Fruit fly (Drosophila melanogaster) S2 (cell line): ENCODE measurements around the gene Idgf2.

ENCODE experiments used
- CG8478 ChIP-seq: fragments of >200 bp; optimal IDR thresholded peaks from 2 replicates; lab custom pipeline; 2018
- CTCF ChIP-seq, 2 experiments: fragments of >200 bp; optimal IDR thresholded peaks; 2 replicates each; lab custom pipeline; 2018

DNA sequence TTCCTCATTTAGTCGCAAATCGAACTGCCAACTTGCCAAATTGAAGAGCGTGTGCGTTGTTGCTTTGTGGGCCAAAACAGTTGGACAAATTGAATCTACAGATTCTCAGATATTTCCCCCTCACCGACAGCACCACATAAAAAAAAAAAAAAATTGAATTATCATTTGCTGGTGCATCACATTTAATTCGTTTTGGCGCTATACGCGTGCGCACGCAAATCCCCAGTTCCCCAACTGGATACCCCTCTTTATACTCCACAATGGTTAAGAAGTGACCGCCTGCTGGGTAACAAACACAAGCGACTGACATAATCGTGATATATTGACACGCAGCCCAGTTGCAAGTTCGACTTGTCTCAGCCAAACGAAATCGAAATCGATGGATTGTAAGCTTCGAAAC lies 11.3 kb downstream of the Idgf2 start:
- TF ChIP-seq CG8478 (lab: Kevin White, UChicago) = no peak
- TF ChIP-seq CTCF (optimal IDR thresholded peaks at IDR 0.05; lab: Kevin White, UChicago) = no peak
